Fruit fly (Drosophila melanogaster) S2 (cell line): ENCODE results near the gene esc.

Source experiments
- CG8478 ChIP-seq: fragments of >200 bp; optimal IDR thresholded peaks from 2 replicates; lab custom pipeline; 2018
- CTCF ChIP-seq, 2 experiments: fragments of >200 bp; optimal IDR thresholded peaks; 2 replicates each; lab custom pipeline; 2018

The esc gene

DNA sequence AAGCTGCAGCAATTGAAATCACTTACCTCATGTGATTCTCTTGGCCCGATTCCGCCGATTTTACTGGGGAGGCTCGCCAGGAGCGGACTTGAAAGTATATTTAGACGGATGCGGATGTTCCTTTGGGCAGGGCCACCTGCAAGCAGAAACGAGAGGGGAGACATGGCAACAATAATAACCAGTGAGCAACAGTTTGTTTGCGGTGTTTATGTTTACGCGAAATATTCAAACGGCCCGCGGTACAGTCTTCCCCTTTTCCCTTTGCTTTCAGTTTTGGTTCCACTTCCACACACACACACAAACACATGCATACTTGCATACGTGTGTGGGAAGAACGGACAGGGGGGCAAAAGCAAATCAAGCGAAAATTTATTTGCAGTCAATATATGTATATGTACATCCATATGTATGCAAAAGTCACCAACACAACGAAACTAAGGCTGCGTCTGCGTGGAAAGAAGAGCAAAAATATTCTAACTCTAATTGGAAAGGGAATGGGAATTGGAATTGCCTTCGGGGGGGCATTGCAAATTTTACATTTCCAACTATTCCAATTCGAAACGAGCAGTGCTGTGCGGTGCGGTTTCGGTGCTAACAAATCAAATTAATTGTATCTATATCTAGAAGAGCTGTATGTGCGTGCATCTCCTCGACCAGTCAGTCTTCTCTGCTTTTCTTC, 23.0 kb downstream of the esc start:
- TF ChIP-seq CTCF (optimal IDR thresholded peaks at IDR 0.05; lab: Kevin White, UChicago) = no peak
- TF ChIP-seq CG8478 (lab: Kevin White, UChicago) = no peak

dm6 chr2L:11804228-11805044, 24.8 kb downstream of the esc start:
- TF ChIP-seq CG8478 (lab: Kevin White, UChicago) (no peak), CTCF (optimal IDR thresholded peaks at IDR 0.05; lab: Kevin White, UChicago) (no peak)

dm6 chr2L:11797127-11797526, 32.1 kb downstream of the esc start:
- no peak for TF ChIP-seq CG8478 (lab: Kevin White, UChicago)
- TF ChIP-seq CTCF (optimal IDR thresholded peaks at IDR 0.05; lab: Kevin White, UChicago) = no peak

- TF ChIP-seq CTCF (optimal IDR thresholded peaks at IDR 0.05; lab: Kevin White, UChicago) = no peak
- no peak for TF ChIP-seq CG8478 (lab: Kevin White, UChicago)
Observed at dm6 chr2L:11793986-11794385, 35.2 kb downstream of the esc start, which contains the start of gene CG14937. TSS of gene CG14937 (minus strand) at chr2L:11794086.

DNA sequence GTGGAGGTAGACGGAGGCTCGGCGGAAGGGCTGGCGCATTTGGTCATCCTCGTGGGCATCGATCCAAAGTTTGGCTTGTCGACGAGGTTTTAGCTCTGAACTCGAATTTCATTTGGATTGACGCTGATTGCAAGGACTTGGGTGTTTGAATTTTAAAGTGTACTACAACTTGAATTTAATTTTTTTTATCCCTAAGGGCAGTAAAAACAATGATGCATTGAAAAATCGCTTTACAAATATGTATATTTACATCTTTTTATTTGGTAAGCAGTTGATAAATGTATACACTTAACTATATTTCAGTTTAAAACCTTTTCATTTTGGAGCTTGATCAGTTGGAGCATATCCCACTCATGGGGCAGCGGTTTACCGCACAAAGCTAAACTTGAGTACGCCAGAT, 36.9 kb downstream of the esc start, which contains the start of gene Tsp33B:
Tsp33B (minus strand) TSS at position 101 of the 400 bp plus-strand sequence.
- TF ChIP-seq CG8478 (lab: Kevin White, UChicago) = no peak
- TF ChIP-seq CTCF (optimal IDR thresholded peaks at IDR 0.05; lab: Kevin White, UChicago) = no peak

dm6 chr2L:11789690-11790089, 39.5 kb downstream of the esc start, which contains the start of gene CG14932:
TSS of gene CG14932 (plus strand) at chr2L:11789919.
- no peak for TF ChIP-seq CTCF (optimal IDR thresholded peaks at IDR 0.05; lab: Kevin White, UChicago)
- no peak for TF ChIP-seq CG8478 (lab: Kevin White, UChicago)

- TF ChIP-seq CG8478 (lab: Kevin White, UChicago) = no peak
- no peak for TF ChIP-seq CTCF (optimal IDR thresholded peaks at IDR 0.05; lab: Kevin White, UChicago)
Observed at dm6 chr2L:11788034-11788433, 41.2 kb downstream of the esc start, which contains the start of gene CG14931. TSS of gene CG14931 (plus strand) at chr2L:11788334.
